Worm (Caenorhabditis elegans) whole organism, early embryonic: ENCODE data around the gene grl-10.

ENCODE experiments used
- B0310.2 ChIP-seq: sonication (generic microtip); optimal IDR thresholded peaks from 2 replicates; lab custom pipeline; 2016; ENCODE audit warnings: mild to moderate bottlenecking, missing genetic modification characterization, missing compliant biosample characterization
- F13C5.2 ChIP-seq: sonication (generic microtip); optimal IDR thresholded peaks from 2 replicates; lab custom pipeline; 2017; ENCODE audit warnings: mild to moderate bottlenecking, missing genetic modification characterization, inconsistent platforms, missing compliant biosample characterization
- aly-1 ChIP-seq: sonication (generic microtip); optimal IDR thresholded peaks from 2 replicates; lab custom pipeline; 2016; ENCODE audit warnings: missing genetic modification characterization, missing compliant biosample characterization
- ama-1 ChIP-seq: fragments of 150-350 bp; optimal IDR thresholded peaks from 2 replicates; lab custom pipeline; 2014
- ceh-13 ChIP-seq: fragments of 200-800 bp; sonication (Bioruptor generic); optimal IDR thresholded peaks from 2 replicates; lab custom pipeline; 2018; ENCODE audit warnings: mild to moderate bottlenecking, missing genetic modification characterization, missing compliant biosample characterization
- ceh-36 ChIP-seq: sonication (generic microtip); optimal IDR thresholded peaks from 2 replicates; lab custom pipeline; 2016; ENCODE audit warnings: missing genetic modification characterization, inconsistent platforms, missing compliant biosample characterization
- ets-7 ChIP-seq: sonication (generic microtip); optimal IDR thresholded peaks from 2 replicates; lab custom pipeline; 2016; ENCODE audit warnings: missing genotype, missing genetic modification characterization, missing compliant biosample characterization
- flt-1 ChIP-seq: fragments of 200-800 bp; sonication (Bioruptor generic); IDR thresholded peaks from 2 replicates; pipeline ENCODE4 v1.3.6; 2022; ENCODE audit warnings: missing genetic modification characterization, missing compliant biosample characterization
- hmbx-1 ChIP-seq: sonication (generic microtip); optimal IDR thresholded peaks from 2 replicates; lab custom pipeline; 2016; ENCODE audit warnings: mild to moderate bottlenecking, missing genetic modification characterization, missing compliant biosample characterization
- hmg-4 ChIP-seq: fragments of 200-800 bp; sonication (Bioruptor generic); optimal IDR thresholded peaks from 2 replicates; lab custom pipeline; 2018; ENCODE audit warnings: mild to moderate bottlenecking, missing genetic modification characterization, missing compliant biosample characterization
- hnd-1 ChIP-seq: sonication (generic microtip); optimal IDR thresholded peaks from 2 replicates; lab custom pipeline; 2016; ENCODE audit warnings: missing genetic modification characterization, missing compliant biosample characterization
- pes-1 ChIP-seq: fragments of 200-800 bp; sonication (Bioruptor generic); IDR thresholded peaks from 2 replicates; pipeline ENCODE4 v1.3.6; 2022; ENCODE audit warnings: missing genetic modification reagents, missing genetic modification characterization, missing compliant biosample characterization
- scrt-1 ChIP-seq: fragments of 200-800 bp; sonication (Bioruptor generic); IDR thresholded peaks from 2 replicates; pipeline ENCODE4 v1.3.6; 2022; ENCODE audit warnings: missing genetic modification characterization, missing compliant biosample characterization
- sea-1 ChIP-seq: fragments of 200-800 bp; sonication (Bioruptor generic); conservative IDR thresholded peaks from 2 replicates; pipeline ENCODE4 v1.3.6; 2022; ENCODE audit warnings: missing genetic modification characterization, missing compliant biosample characterization
- tbx-11 ChIP-seq: fragments of 200-800 bp; sonication (Bioruptor generic); IDR thresholded peaks from 2 replicates; pipeline ENCODE4 v1.3.6; 2022; ENCODE audit warnings: missing genetic modification characterization, missing compliant biosample characterization
- tbx-37 ChIP-seq: fragments of 200-800 bp; sonication (Bioruptor generic); conservative IDR thresholded peaks from 2 replicates; pipeline ENCODE4 v1.3.6; 2022; ENCODE audit warnings: missing genetic modification reagents, missing genetic modification characterization, missing compliant biosample characterization
- tra-4 ChIP-seq: sonication (generic microtip); optimal IDR thresholded peaks from 2 replicates; lab custom pipeline; 2017; ENCODE audit warnings: missing genetic modification characterization, missing compliant biosample characterization

Gene grl-10

ce11 chrV:7774143-7774595 is at the start of gene grl-10:
TSS of gene grl-10 (plus strand) at chrV:7774545.
- TF ChIP-seq ceh-36, result no peak
- no peak for TF ChIP-seq hnd-1 (tag; lab: Kevin White, UChicago)
- TF ChIP-seq tra-4 (tag; lab: Kevin White, UChicago), result no peak
- TF ChIP-seq flt-1 (GFP tag; lab: Robert Waterston, UW), result no peak
- TF ChIP-seq aly-1 (tag; lab: Kevin White, UChicago), result no peak
- TF ChIP-seq ceh-13 (GFP tag; lab: Kevin White, UChicago), result no peak

- TF ChIP-seq scrt-1 (GFP tag; lab: Robert Waterston, UW), result no peak
- no peak for TF ChIP-seq ceh-36
- TF ChIP-seq flt-1 (GFP tag; lab: Robert Waterston, UW), result no peak
- no peak for TF ChIP-seq tbx-11 (GFP tag; lab: Robert Waterston, UW)
- no peak for TF ChIP-seq ama-1 (lab: Kevin White, UChicago)
- no peak for TF ChIP-seq tbx-37
Measured at ce11 chrV:7726202-7726601, 48.1 kb upstream of the grl-10 start.

ce11 chrV:7726927-7727326 is 47.4 kb upstream of the grl-10 start:
- TF ChIP-seq hnd-1 (tag; lab: Kevin White, UChicago) (no peak), sea-1 (GFP tag; lab: Robert Waterston, UW) (no peak)

ce11 chrV:7728003-7728678 is 46.2 kb upstream of the grl-10 start:
- TF ChIP-seq ceh-36 (no peak), tbx-37 (no peak), tra-4 (tag; lab: Kevin White, UChicago) (no peak), ama-1 (lab: Kevin White, UChicago) (no peak), hmbx-1 (no peak), B0310.2 (tag; lab: Kevin White, UChicago) (no peak), hnd-1 (tag; lab: Kevin White, UChicago) (no peak), hmg-4 (GFP tag; lab: Kevin White, UChicago) (no peak), ceh-13 (GFP tag; lab: Kevin White, UChicago) (no peak), tbx-11 (GFP tag; lab: Robert Waterston, UW) (no peak), aly-1 (tag; lab: Kevin White, UChicago) (no peak), pes-1 (GFP tag; lab: Robert Waterston, UW) (no peak)

- TF ChIP-seq flt-1 (GFP tag; lab: Robert Waterston, UW) (no peak), F13C5.2 (no peak), hnd-1 (tag; lab: Kevin White, UChicago) (no peak), ceh-13 (GFP tag; lab: Kevin White, UChicago) (no peak), scrt-1 (GFP tag; lab: Robert Waterston, UW) (no peak), tra-4 (tag; lab: Kevin White, UChicago) (no peak), sea-1 (GFP tag; lab: Robert Waterston, UW) (no peak), ama-1 (lab: Kevin White, UChicago) (no peak), hmg-4 (GFP tag; lab: Kevin White, UChicago) (no peak), tbx-11 (GFP tag; lab: Robert Waterston, UW) (no peak), tbx-37 (no peak), B0310.2 (tag; lab: Kevin White, UChicago) (no peak), pes-1 (GFP tag; lab: Robert Waterston, UW) (no peak), ets-7 (tag; lab: Kevin White, UChicago) (no peak), hmbx-1 (no peak), ceh-36 (no peak), aly-1 (tag; lab: Kevin White, UChicago) (no peak)
Measured at ce11 chrV:7728679-7729027, 45.7 kb upstream of the grl-10 start, which contains the start of gene Y97E10C.1. TSS of gene Y97E10C.1 (plus strand) at chrV:7728879.

- TF ChIP-seq tbx-37, result 0 out of 2 replicates have a peak, but pooled peaks have one; percentile 18
- no peak for TF ChIP-seq ets-7 (tag; lab: Kevin White, UChicago)
- TF ChIP-seq pes-1 (GFP tag; lab: Robert Waterston, UW), result peak; percentile 37; the same call in 1 of the 2 replicates
- no peak for TF ChIP-seq hmg-4 (GFP tag; lab: Kevin White, UChicago)
- no peak for TF ChIP-seq sea-1 (GFP tag; lab: Robert Waterston, UW)
- TF ChIP-seq ama-1 (lab: Kevin White, UChicago), result no peak
- no peak for TF ChIP-seq hmbx-1
- TF ChIP-seq B0310.2 (tag; lab: Kevin White, UChicago), result peak; percentile 8
- no peak for TF ChIP-seq F13C5.2
- no peak for TF ChIP-seq flt-1 (GFP tag; lab: Robert Waterston, UW)
- no peak for TF ChIP-seq scrt-1 (GFP tag; lab: Robert Waterston, UW)
- TF ChIP-seq tbx-11 (GFP tag; lab: Robert Waterston, UW), result no peak
- peak; percentile 25 for TF ChIP-seq ceh-36
- TF ChIP-seq hnd-1 (tag; lab: Kevin White, UChicago), result no peak
- TF ChIP-seq aly-1 (tag; lab: Kevin White, UChicago), result no peak
Measured at ce11 chrV:7730488-7730887, 43.9 kb upstream of the grl-10 start.

ce11 chrV:7733240-7733765 is 41.0 kb upstream of the grl-10 start:
- TF ChIP-seq hmg-4 (GFP tag; lab: Kevin White, UChicago) (no peak), flt-1 (GFP tag; lab: Robert Waterston, UW) (no peak), sea-1 (GFP tag; lab: Robert Waterston, UW) (no peak), scrt-1 (GFP tag; lab: Robert Waterston, UW) (no peak), tra-4 (tag; lab: Kevin White, UChicago) (no peak), tbx-11 (GFP tag; lab: Robert Waterston, UW) (no peak), F13C5.2 (no peak), B0310.2 (tag; lab: Kevin White, UChicago) (no peak), ceh-36 (no peak), tbx-37 (no peak), hmbx-1 (no peak), pes-1 (GFP tag; lab: Robert Waterston, UW) (no peak), hnd-1 (tag; lab: Kevin White, UChicago) (no peak), ama-1 (lab: Kevin White, UChicago) (no peak), ceh-13 (GFP tag; lab: Kevin White, UChicago) (no peak), ets-7 (tag; lab: Kevin White, UChicago) (no peak), aly-1 (tag; lab: Kevin White, UChicago) (no peak)
